Fruit fly (Drosophila melanogaster) whole organism, embryonic: Measurements from ENCODE around the gene Snr1.

Experiments used
- Adf1 ChIP-seq: fragments of 200-800 bp; sonication (Bioruptor generic); IDR thresholded peaks from 2 replicates; pipeline ENCODE4 v1.3.6; 2022; ENCODE audit warnings: missing biosample characterization, missing genetic modification characterization
- Antp ChIP-seq: fragments of 200-800 bp; sonication (Bioruptor generic); optimal IDR thresholded peaks from 3 replicates; lab custom pipeline; 2016; ENCODE audit warnings: missing biosample characterization, missing genetic modification characterization
- B-H2 ChIP-seq: fragments of 200-800 bp; sonication (Bioruptor generic); optimal IDR thresholded peaks from 2 replicates; lab custom pipeline; 2018; ENCODE audit warnings: missing biosample characterization, mild to moderate bottlenecking, missing genetic modification characterization
- CG10147 ChIP-seq: fragments of 200-800 bp; sonication (Bioruptor generic); optimal IDR thresholded peaks from 2 replicates; lab custom pipeline; 2019; ENCODE audit warnings: missing biosample characterization, mild to moderate bottlenecking, missing genetic modification characterization, moderate library complexity
- CG10209 ChIP-seq: fragments of 200-800 bp; sonication (Bioruptor generic); optimal IDR thresholded peaks from 3 replicates; lab custom pipeline; 2017; ENCODE audit warnings: missing biosample characterization, mild to moderate bottlenecking, missing genetic modification characterization, missing genetic modification reagents
- CG10543 ChIP-seq: fragments of 200-800 bp; sonication (Bioruptor generic); optimal IDR thresholded peaks from 3 replicates; lab custom pipeline; 2017; ENCODE audit warnings: missing biosample characterization, mild to moderate bottlenecking, missing genetic modification characterization, moderate library complexity
- CG11247 ChIP-seq: fragments of 200-800 bp; sonication (Bioruptor generic); IDR thresholded peaks from 2 replicates; pipeline ENCODE4 v1.3.6; 2022; ENCODE audit warnings: missing biosample characterization, missing genetic modification characterization
- CG11723 ChIP-seq: fragments of 200-800 bp; sonication (Bioruptor generic); optimal IDR thresholded peaks from 2 replicates; lab custom pipeline; 2017; ENCODE audit warnings: missing biosample characterization, mild to moderate bottlenecking, missing genetic modification characterization
- CG13123 ChIP-seq: fragments of 200-800 bp; sonication (Bioruptor generic); optimal IDR thresholded peaks from 2 replicates; lab custom pipeline; 2016; ENCODE audit warnings: missing biosample characterization, missing genetic modification characterization
- CG13624 ChIP-seq: fragments of 200-800 bp; sonication (Bioruptor generic); optimal IDR thresholded peaks from 2 replicates; lab custom pipeline; 2016; ENCODE audit warnings: missing biosample characterization, missing genetic modification characterization
- CG14965 ChIP-seq: fragments of 200-800 bp; sonication (Bioruptor generic); optimal IDR thresholded peaks from 2 replicates; lab custom pipeline; 2016; ENCODE audit warnings: missing biosample characterization, missing genetic modification characterization, borderline replicate concordance
- CG15073 ChIP-seq: fragments of 200-800 bp; sonication (Bioruptor generic); optimal IDR thresholded peaks from 2 replicates; lab custom pipeline; 2016; ENCODE audit warnings: missing biosample characterization, missing genetic modification characterization
- CG15479 ChIP-seq: fragments of 200-800 bp; sonication (Bioruptor generic); optimal IDR thresholded peaks from 3 replicates; lab custom pipeline; 2019; ENCODE audit warnings: missing biosample characterization, mild to moderate bottlenecking, missing genetic modification characterization, moderate library complexity
- CG31365 ChIP-seq: fragments of 200-800 bp; sonication (Bioruptor generic); optimal IDR thresholded peaks from 2 replicates; lab custom pipeline; 2018; ENCODE audit warnings: missing biosample characterization, mild to moderate bottlenecking, missing genetic modification characterization
- CG3407 ChIP-seq: fragments of 200-800 bp; sonication (Bioruptor generic); optimal IDR thresholded peaks from 2 replicates; lab custom pipeline; 2018; ENCODE audit warnings: missing biosample characterization, mild to moderate bottlenecking, missing genetic modification characterization
- CG6272 ChIP-seq: fragments of 200-800 bp; sonication (Bioruptor generic); IDR thresholded peaks from 2 replicates; pipeline ENCODE4 v1.3.6; 2022; ENCODE audit warnings: missing biosample characterization, missing genetic modification characterization
- CG6765 ChIP-seq: fragments of 200-800 bp; sonication (Bioruptor generic); optimal IDR thresholded peaks from 3 replicates; lab custom pipeline; 2017; ENCODE audit warnings: missing biosample characterization, mild to moderate bottlenecking, missing genetic modification characterization
- CG7271 ChIP-seq: fragments of 200-800 bp; sonication (Bioruptor generic); optimal IDR thresholded peaks from 2 replicates; lab custom pipeline; 2018; ENCODE audit warnings: missing biosample characterization, mild to moderate bottlenecking, missing genetic modification characterization, moderate library complexity
- CG8765 ChIP-seq: fragments of 200-800 bp; sonication (Bioruptor generic); IDR thresholded peaks from 2 replicates; pipeline ENCODE4 v1.3.6; 2022; ENCODE audit warnings: missing biosample characterization, missing genetic modification characterization
- CG9932 ChIP-seq: fragments of 200-800 bp; sonication (Bioruptor generic); IDR thresholded peaks from 2 replicates; pipeline ENCODE4 v1.3.6; 2022; ENCODE audit warnings: missing biosample characterization, missing genetic modification characterization
- Elba2 ChIP-seq: fragments of 200-800 bp; sonication (Bioruptor generic); optimal IDR thresholded peaks from 3 replicates; lab custom pipeline; 2016; ENCODE audit warnings: missing biosample characterization, missing genetic modification characterization
- HmgD ChIP-seq: fragments of 200-800 bp; sonication (Bioruptor generic); optimal IDR thresholded peaks from 3 replicates; lab custom pipeline; 2016; ENCODE audit warnings: missing biosample characterization, missing genetic modification characterization
- Lim3 ChIP-seq: fragments of 200-800 bp; sonication (Bioruptor generic); IDR thresholded peaks from 2 replicates; pipeline ENCODE4 v1.3.6; 2022; ENCODE audit warnings: missing biosample characterization, missing genetic modification characterization
- Med ChIP-seq: fragments of 200-800 bp; sonication (Bioruptor generic); peaks from one replicate; lab custom pipeline; 2016; ENCODE audit warnings: missing biosample characterization, missing genetic modification characterization, mild to moderate bottlenecking, inconsistent platforms, moderate library complexity
- Myb ChIP-seq: fragments of 200-800 bp; sonication (Bioruptor generic); optimal IDR thresholded peaks from 2 replicates; lab custom pipeline; 2016; ENCODE audit warnings: missing biosample characterization, missing genetic modification characterization
- Ptx1 ChIP-seq: fragments of 200-800 bp; sonication (Bioruptor generic); IDR thresholded peaks from 2 replicates; pipeline ENCODE4 v1.3.6; 2022; ENCODE audit warnings: missing biosample characterization, missing genetic modification characterization
- Sox102F ChIP-seq: fragments of 200-800 bp; sonication (Bioruptor generic); optimal IDR thresholded peaks from 2 replicates; lab custom pipeline; 2018; ENCODE audit warnings: missing biosample characterization, mild to moderate bottlenecking, missing genetic modification characterization, moderate library complexity
- Sry-β ChIP-seq: fragments of 200-800 bp; sonication (Bioruptor generic); optimal IDR thresholded peaks from 2 replicates; lab custom pipeline; 2018; ENCODE audit warnings: missing biosample characterization, mild to moderate bottlenecking, missing genetic modification characterization, moderate library complexity
- TFAM ChIP-seq: fragments of 200-800 bp; sonication (Bioruptor generic); optimal IDR thresholded peaks from 2 replicates; lab custom pipeline; 2017; ENCODE audit warnings: missing biosample characterization, missing genetic modification characterization, inconsistent platforms
- bsh ChIP-seq, 2 experiments: fragments of 200-800 bp; sonication (Bioruptor generic); optimal IDR thresholded peaks; 2 replicates each; lab custom pipeline; 2017 to 2018; ENCODE audit warnings: mild to moderate bottlenecking in 2 of 2, missing biosample characterization in 2 of 2, missing genetic modification characterization in 2 of 2, moderate library complexity in 1 of 2
- chif ChIP-seq, 2 experiments: fragments of 200-800 bp; sonication (Bioruptor generic); optimal IDR thresholded peaks; 3 replicates each; lab custom pipeline; 2016; ENCODE audit warnings: missing biosample characterization in 2 of 2, missing genetic modification characterization in 2 of 2
- fd102C ChIP-seq: fragments of 200-800 bp; sonication (Bioruptor generic); optimal IDR thresholded peaks from 2 replicates; lab custom pipeline; 2018; ENCODE audit warnings: missing biosample characterization, mild to moderate bottlenecking, missing genetic modification characterization, moderate library complexity
- fd96Cb ChIP-seq: fragments of 200-800 bp; sonication (Bioruptor generic); optimal IDR thresholded peaks from 2 replicates; lab custom pipeline; 2018; ENCODE audit warnings: missing biosample characterization, mild to moderate bottlenecking, missing genetic modification characterization, moderate library complexity
- gce ChIP-seq: fragments of 200-800 bp; sonication (Bioruptor generic); IDR thresholded peaks from 3 replicates; pipeline ENCODE4 v1.3.6; 2022; ENCODE audit warnings: missing biosample characterization, missing genetic modification characterization
- gem ChIP-seq: fragments of 200-800 bp; sonication (Bioruptor generic); optimal IDR thresholded peaks from 2 replicates; lab custom pipeline; 2019; ENCODE audit warnings: missing biosample characterization, mild to moderate bottlenecking, missing genetic modification characterization, moderate library complexity
- ind ChIP-seq: fragments of 200-800 bp; sonication (Bioruptor generic); optimal IDR thresholded peaks from 3 replicates; lab custom pipeline; 2016; ENCODE audit warnings: missing biosample characterization, missing genetic modification characterization
- lilli ChIP-seq: fragments of 200-800 bp; sonication (Bioruptor generic); optimal IDR thresholded peaks from 3 replicates; lab custom pipeline; 2016; ENCODE audit warnings: missing biosample characterization, missing genetic modification characterization
- lmd ChIP-seq: fragments of 200-800 bp; sonication (Bioruptor generic); IDR thresholded peaks from 2 replicates; pipeline ENCODE4 v1.3.6; 2022; ENCODE audit warnings: missing biosample characterization, missing genetic modification characterization
- luna ChIP-seq: fragments of 200-800 bp; sonication (Bioruptor generic); optimal IDR thresholded peaks from 2 replicates; lab custom pipeline; 2016; ENCODE audit warnings: missing biosample characterization, missing genetic modification characterization
- nau ChIP-seq: fragments of 200-800 bp; sonication (Bioruptor generic); optimal IDR thresholded peaks from 3 replicates; lab custom pipeline; 2017; ENCODE audit warnings: missing biosample characterization, mild to moderate bottlenecking, missing genetic modification characterization, missing genetic modification reagents
- p53 ChIP-seq: fragments of 200-800 bp; sonication (Bioruptor generic); optimal IDR thresholded peaks from 2 replicates; lab custom pipeline; 2016; ENCODE audit warnings: missing biosample characterization, missing genetic modification characterization
- ranshi ChIP-seq: fragments of 200-800 bp; sonication (Bioruptor generic); IDR thresholded peaks from 2 replicates; pipeline ENCODE4 v1.3.6; 2022; ENCODE audit warnings: missing biosample characterization, missing genetic modification characterization
- slou ChIP-seq: fragments of 200-800 bp; sonication (Bioruptor generic); optimal IDR thresholded peaks from 3 replicates; lab custom pipeline; 2016; ENCODE audit warnings: missing biosample characterization, missing genetic modification characterization
- sr ChIP-seq: fragments of 200-800 bp; sonication (Bioruptor generic); IDR thresholded peaks from 3 replicates; pipeline ENCODE4 v1.3.6; 2022; ENCODE audit warnings: missing biosample characterization, missing genetic modification characterization
- ssp ChIP-seq: fragments of 200-800 bp; sonication (Bioruptor generic); IDR thresholded peaks from 2 replicates; pipeline ENCODE4 v1.3.6; 2022; ENCODE audit warnings: missing biosample characterization, missing genetic modification characterization
- stwl ChIP-seq: fragments of 200-800 bp; sonication (Bioruptor generic); optimal IDR thresholded peaks from 3 replicates; lab custom pipeline; 2018; ENCODE audit warnings: missing biosample characterization, mild to moderate bottlenecking, missing genetic modification characterization, moderate library complexity
- trem ChIP-seq: fragments of 200-800 bp; optimal IDR thresholded peaks from 3 replicates; lab custom pipeline; 2019; ENCODE audit warnings: missing biosample characterization, mild to moderate bottlenecking, missing genetic modification characterization, moderate library complexity
- unc-4 ChIP-seq: fragments of 200-800 bp; sonication (Bioruptor generic); IDR thresholded peaks from 2 replicates; pipeline ENCODE4 v1.3.6; 2022; ENCODE audit warnings: missing biosample characterization, missing genetic modification characterization; ENCODE audit not compliant: partially characterized antibody
- zf30C ChIP-seq: fragments of 200-800 bp; sonication (Bioruptor generic); optimal IDR thresholded peaks from 3 replicates; lab custom pipeline; 2018; ENCODE audit warnings: missing biosample characterization, mild to moderate bottlenecking, missing genetic modification characterization

Gene Snr1

dm6 chr3R:5517002-5517875 is 46.5 kb downstream of the Snr1 start, which contains the start of gene Itpr (continued):
- no peak for TF ChIP-seq TFAM (GFP tag; lab: Kevin White, UChicago)
- TF ChIP-seq Sox102F (GFP tag; lab: Kevin White, UChicago), result no peak
- TF ChIP-seq CG15073 (GFP tag; lab: Kevin White, UChicago), result no peak
- TF ChIP-seq Myb (GFP tag; lab: Kevin White, UChicago), result peak; percentile 58
- TF ChIP-seq CG3407 (GFP tag; lab: Kevin White, UChicago), result no peak
- TF ChIP-seq CG7271 (tag; lab: Kevin White, UChicago), result no peak
- no peak for TF ChIP-seq trem (tag; lab: Kevin White, UChicago)
- no peak for TF ChIP-seq Lim3
- TF ChIP-seq HmgD (GFP tag; lab: Kevin White, UChicago), result no peak
- TF ChIP-seq nau (GFP tag; lab: Kevin White, UChicago), result no peak
- 0 out of 2 replicates have a peak, but pooled peaks have one; percentile 18 for TF ChIP-seq CG6272 (GFP tag; lab: Robert Waterston, UW)
- no peak for TF ChIP-seq Antp (GFP tag; lab: Kevin White, UChicago)
- no peak for TF ChIP-seq gem (tag; lab: Kevin White, UChicago)
- TF ChIP-seq CG11247 (GFP tag; lab: Robert Waterston, UW), result no peak
- no peak for TF ChIP-seq B-H2 (GFP tag; lab: Kevin White, UChicago)
- TF ChIP-seq Sry-β (GFP tag; lab: Kevin White, UChicago), result no peak
- TF ChIP-seq CG13624, result no peak
- TF ChIP-seq ssp (GFP tag; lab: Robert Waterston, UW), result no peak
- no peak for TF ChIP-seq bsh (GFP tag; optimal IDR thresholded peaks at IDR 0.05; lab: Kevin White, UChicago)
- no peak for TF ChIP-seq lmd (GFP tag; lab: Robert Waterston, UW)
- TF ChIP-seq ind, result no peak
- TF ChIP-seq Elba2 (GFP tag; lab: Kevin White, UChicago), result peak; percentile 75
- no peak for TF ChIP-seq fd102C
- TF ChIP-seq luna (GFP tag; lab: Kevin White, UChicago), result no peak
- TF ChIP-seq CG10147 (GFP tag; lab: Kevin White, UChicago), result no peak
- no peak for TF ChIP-seq gce
- no peak for TF ChIP-seq lilli (GFP tag; lab: Kevin White, UChicago)
- peak; percentile 38; the same call in 1 of the 2 replicates for TF ChIP-seq unc-4 (GFP tag; lab: Robert Waterston, UW)
- TF ChIP-seq chif (GFP tag; optimal IDR thresholded peaks at IDR 0.05; lab: Kevin White, UChicago), result no peak
- TF ChIP-seq CG14965, result no peak
- TF ChIP-seq CG6765 (GFP tag; lab: Kevin White, UChicago), result no peak
- no peak for TF ChIP-seq p53 (GFP tag; lab: Kevin White, UChicago)
- TF ChIP-seq Med (GFP tag; lab: Kevin White, UChicago), result peak; percentile 86
- no peak for TF ChIP-seq CG13123 (GFP tag; lab: Kevin White, UChicago)
- TF ChIP-seq CG8765 (GFP tag; lab: Robert Waterston, UW), result no peak
- no peak for TF ChIP-seq slou (GFP tag; lab: Kevin White, UChicago)
- peak; percentile 18 for TF ChIP-seq CG15479
- TF ChIP-seq CG11723, result no peak
- no peak for TF ChIP-seq zf30C (GFP tag; lab: Kevin White, UChicago)
- no peak for TF ChIP-seq CG31365 (tag; lab: Kevin White, UChicago)
- TF ChIP-seq sr, result peak; percentile 41; the same call in 1 of the 3 replicates
- TF ChIP-seq ranshi (GFP tag; lab: Robert Waterston, UW), result no peak; the same call in 1 of the 2 replicates
- TF ChIP-seq stwl (tag; lab: Kevin White, UChicago), result no peak
- TF ChIP-seq CG10543, result no peak
- TF ChIP-seq CG10209 (GFP tag; lab: Kevin White, UChicago), result no peak
- TF ChIP-seq fd96Cb (tag; lab: Kevin White, UChicago), result no peak
- TF ChIP-seq CG9932 (GFP tag; lab: Robert Waterston, UW), result 0 out of 2 replicates have a peak, but pooled peaks have one; percentile 16
- TF ChIP-seq Ptx1 (GFP tag; lab: Robert Waterston, UW), result no peak
- TF ChIP-seq Adf1 (GFP tag; lab: Robert Waterston, UW), result peak; percentile 100
